Worm (Caenorhabditis elegans) whole organism, late embryonic: ENCODE results near the gene T11G6.2.

Experiments
- ahr-1 ChIP-seq: sonication (generic microtip); optimal IDR thresholded peaks from 2 replicates; lab custom pipeline; 2016; ENCODE audit warnings: missing genetic modification characterization, missing compliant biosample characterization
- ceh-2 ChIP-seq: sonication (generic microtip); optimal IDR thresholded peaks from 2 replicates; lab custom pipeline; 2016; ENCODE audit warnings: missing genotype, missing genetic modification characterization, missing compliant biosample characterization
- ceh-9 ChIP-seq: sonication (generic microtip); optimal IDR thresholded peaks from 2 replicates; lab custom pipeline; 2016; ENCODE audit warnings: mild to moderate bottlenecking, missing genetic modification characterization, inconsistent platforms, missing compliant biosample characterization
- che-1 ChIP-seq: sonication (generic microtip); optimal IDR thresholded peaks from 2 replicates; lab custom pipeline; 2016; ENCODE audit warnings: mild to moderate bottlenecking, missing genetic modification characterization, missing compliant biosample characterization
- dve-1 ChIP-seq: sonication (generic microtip); optimal IDR thresholded peaks from 2 replicates; lab custom pipeline; 2017; ENCODE audit warnings: antibody characterized with exemption, mild to moderate bottlenecking, missing genetic modification characterization, missing compliant biosample characterization
- ets-4 ChIP-seq: sonication (generic microtip); optimal IDR thresholded peaks from 2 replicates; lab custom pipeline; 2016; ENCODE audit warnings: missing genetic modification characterization, missing compliant biosample characterization
- fkh-10 ChIP-seq: fragments of 150-350 bp; optimal IDR thresholded peaks from 2 replicates; lab custom pipeline; 2014; ENCODE audit warnings: missing biosample characterization, missing genetic modification reagents, missing genetic modification characterization
- hlh-6 ChIP-seq: sonication (generic microtip); optimal IDR thresholded peaks from 2 replicates; lab custom pipeline; 2016; ENCODE audit warnings: missing genotype, missing genetic modification characterization, missing compliant biosample characterization
- nfya-1 ChIP-seq: sonication (generic microtip); optimal IDR thresholded peaks from 2 replicates; lab custom pipeline; 2017; ENCODE audit warnings: missing genetic modification characterization, mild to moderate bottlenecking, missing compliant biosample characterization, antibody characterized with exemption, moderate library complexity
- pha-4 ChIP-seq: fragments of 150-350 bp; optimal IDR thresholded peaks from 2 replicates; lab custom pipeline; 2018; ENCODE audit warnings: missing biosample characterization, missing genetic modification reagents, missing genetic modification characterization
- ref-2 ChIP-seq: sonication (generic microtip); optimal IDR thresholded peaks from 2 replicates; lab custom pipeline; 2016; ENCODE audit warnings: missing genetic modification characterization, missing compliant biosample characterization
- rnt-1 ChIP-seq: sonication (generic microtip); optimal IDR thresholded peaks from 2 replicates; lab custom pipeline; 2016; ENCODE audit warnings: missing genetic modification characterization, missing compliant biosample characterization
- sox-2 ChIP-seq: fragments of 200-800 bp; sonication (Bioruptor generic); IDR thresholded peaks from 2 replicates; pipeline ENCODE4 v1.3.6; 2022; ENCODE audit warnings: missing genetic modification reagents, missing genetic modification characterization, missing compliant biosample characterization

- TF ChIP-seq hlh-6 (tag; lab: Kevin White, UChicago) (no peak), sox-2 (GFP tag; lab: Robert Waterston, UW) (no peak), nfya-1 (tag; lab: Kevin White, UChicago) (no peak), ahr-1 (tag; lab: Kevin White, UChicago) (no peak), che-1 (tag; lab: Kevin White, UChicago) (no peak), dve-1 (no peak), pha-4 (tag; lab: Kevin White, UChicago) (no peak), ets-4 (tag; lab: Kevin White, UChicago) (no peak), ceh-9 (tag; lab: Kevin White, UChicago) (no peak), fkh-10 (no peak), rnt-1 (tag; lab: Kevin White, UChicago) (no peak), ceh-2 (tag; lab: Kevin White, UChicago) (no peak), ref-2 (tag; lab: Kevin White, UChicago) (no peak)
These were observed 22.9 kb upstream of the T11G6.2 start, which contains the start of gene F13E9.13 for ce11 chrIV:10881230-10881629.
